Worm (Caenorhabditis elegans) whole organism, late embryonic: ENCODE data around the gene ubh-1.

Experiments used
- ama-1 ChIP-seq: fragments of 150-350 bp; optimal IDR thresholded peaks from 2 replicates; lab custom pipeline; 2014
- ceh-2 ChIP-seq: sonication (generic microtip); optimal IDR thresholded peaks from 2 replicates; lab custom pipeline; 2016; ENCODE audit warnings: missing genotype, missing genetic modification characterization, missing compliant biosample characterization
- elt-4 ChIP-seq: sonication (generic microtip); optimal IDR thresholded peaks from 2 replicates; lab custom pipeline; 2016; ENCODE audit warnings: missing genetic modification characterization, missing compliant biosample characterization
- ets-4 ChIP-seq: sonication (generic microtip); optimal IDR thresholded peaks from 2 replicates; lab custom pipeline; 2016; ENCODE audit warnings: missing genetic modification characterization, missing compliant biosample characterization
- hlh-13 ChIP-seq: fragments of 200-800 bp; sonication (Bioruptor generic); optimal IDR thresholded peaks from 2 replicates; lab custom pipeline; 2018; ENCODE audit warnings: mild to moderate bottlenecking, missing genetic modification characterization, missing compliant biosample characterization
- lim-6 ChIP-seq: sonication (generic microtip); optimal IDR thresholded peaks from 2 replicates; lab custom pipeline; 2016; ENCODE audit warnings: missing genetic modification characterization, missing compliant biosample characterization
- nfya-1 ChIP-seq: sonication (generic microtip); optimal IDR thresholded peaks from 2 replicates; lab custom pipeline; 2017; ENCODE audit warnings: missing genetic modification characterization, mild to moderate bottlenecking, missing compliant biosample characterization, antibody characterized with exemption, moderate library complexity
- pag-3 ChIP-seq: sonication (generic microtip); optimal IDR thresholded peaks from 2 replicates; lab custom pipeline; 2016; ENCODE audit warnings: missing compliant biosample characterization, missing genetic modification characterization, borderline replicate concordance
- pha-4 ChIP-seq: fragments of 150-350 bp; optimal IDR thresholded peaks from 2 replicates; lab custom pipeline; 2018; ENCODE audit warnings: missing biosample characterization, missing genetic modification reagents, missing genetic modification characterization
- pqm-1 ChIP-seq: sonication (generic microtip); optimal IDR thresholded peaks from 2 replicates; lab custom pipeline; 2016; ENCODE audit warnings: missing genetic modification characterization, missing compliant biosample characterization
- rnt-1 ChIP-seq: sonication (generic microtip); optimal IDR thresholded peaks from 2 replicates; lab custom pipeline; 2016; ENCODE audit warnings: missing genetic modification characterization, missing compliant biosample characterization
- sox-2 ChIP-seq: fragments of 200-800 bp; sonication (Bioruptor generic); IDR thresholded peaks from 2 replicates; pipeline ENCODE4 v1.3.6; 2022; ENCODE audit warnings: missing genetic modification reagents, missing genetic modification characterization, missing compliant biosample characterization
- syd-9 ChIP-seq: sonication (generic microtip); optimal IDR thresholded peaks from 2 replicates; lab custom pipeline; 2016; ENCODE audit warnings: mild to moderate bottlenecking, missing genetic modification characterization, moderate library complexity, missing compliant biosample characterization

DNA sequence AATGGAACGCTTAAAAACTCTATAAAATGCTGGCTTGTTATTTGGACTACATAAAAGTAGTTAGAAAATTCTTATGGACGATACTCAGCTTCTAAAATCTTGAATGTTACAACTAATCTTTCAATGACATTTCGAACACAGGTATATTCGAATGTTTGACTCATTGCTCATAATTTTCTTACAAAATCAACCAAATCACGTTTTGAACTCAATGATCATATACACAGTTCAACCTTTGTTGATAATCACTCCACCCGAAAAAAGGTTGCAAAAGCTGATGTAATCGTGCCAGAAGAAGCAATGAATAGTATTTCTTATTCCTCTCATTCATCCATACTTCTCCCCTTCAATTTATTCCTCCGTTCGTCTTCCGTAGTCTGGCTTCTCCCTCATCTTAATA lies 37.9 kb upstream of the ubh-1 start, which contains the start of gene K04A8.20:
- TF ChIP-seq rnt-1 (tag; lab: Kevin White, UChicago) (no peak), hlh-13 (GFP tag; lab: Kevin White, UChicago) (no peak), syd-9 (no peak), ama-1 (lab: Kevin White, UChicago) (no peak), pha-4 (tag; lab: Kevin White, UChicago) (no peak), nfya-1 (tag; lab: Kevin White, UChicago) (no peak), pag-3 (tag; lab: Kevin White, UChicago) (no peak), sox-2 (GFP tag; lab: Robert Waterston, UW) (no peak), lim-6 (tag; lab: Kevin White, UChicago) (no peak), pqm-1 (no peak), ets-4 (tag; lab: Kevin White, UChicago) (no peak), ceh-2 (tag; lab: Kevin White, UChicago) (no peak), elt-4 (tag; lab: Kevin White, UChicago) (no peak)
